Worm (Caenorhabditis elegans): ENCODE measurements around the gene sqst-4.

The sqst-4 gene

ce11 chrV:16488172-16488571 lies at the start of gene sqst-4:
sqst-4 (plus strand) TSS chrV:16488472.
- TF ChIP-seq cog-1 (tag; optimal IDR thresholded peaks at IDR 0.05) (no peak), tab-1 (GFP tag; IDR thresholded peaks at IDR 0.05) (no peak), klf-2 (GFP tag; conservative IDR thresholded peaks at IDR 0.05) (no peak), ref-1 (GFP tag; conservative IDR thresholded peaks at IDR 0.05) (no peak), T22C8.4 (GFP tag; IDR thresholded peaks at IDR 0.05) (no peak), flt-1 (GFP tag; IDR thresholded peaks at IDR 0.05) (no peak), ztf-29 (GFP tag; IDR thresholded peaks at IDR 0.05) (no peak), med-1 (GFP tag; optimal IDR thresholded peaks at IDR 0.05; ENCODE audit: insufficient read depth) (no peak), ztf-23 (GFP tag; IDR thresholded peaks at IDR 0.05) (no peak)

ce11 chrV:16443626-16444025 lies 44.6 kb upstream of the sqst-4 start, which contains the start of gene srh-141:
srh-141 (plus strand) TSS chrV:16443926.
- no peak for TF ChIP-seq ztf-29 (GFP tag; IDR thresholded peaks at IDR 0.05)
- no peak for TF ChIP-seq ref-1 (GFP tag; conservative IDR thresholded peaks at IDR 0.05)
- no peak for TF ChIP-seq med-1 (GFP tag; optimal IDR thresholded peaks at IDR 0.05; ENCODE audit: insufficient read depth)
- no peak for TF ChIP-seq cog-1 (tag; optimal IDR thresholded peaks at IDR 0.05)
- no peak for TF ChIP-seq tab-1 (GFP tag; IDR thresholded peaks at IDR 0.05)
- no peak for TF ChIP-seq klf-2 (GFP tag; conservative IDR thresholded peaks at IDR 0.05)
- TF ChIP-seq flt-1 (GFP tag; IDR thresholded peaks at IDR 0.05): no peak
- TF ChIP-seq ztf-23 (GFP tag; IDR thresholded peaks at IDR 0.05): no peak
- no peak for TF ChIP-seq T22C8.4 (GFP tag; IDR thresholded peaks at IDR 0.05)

DNA sequence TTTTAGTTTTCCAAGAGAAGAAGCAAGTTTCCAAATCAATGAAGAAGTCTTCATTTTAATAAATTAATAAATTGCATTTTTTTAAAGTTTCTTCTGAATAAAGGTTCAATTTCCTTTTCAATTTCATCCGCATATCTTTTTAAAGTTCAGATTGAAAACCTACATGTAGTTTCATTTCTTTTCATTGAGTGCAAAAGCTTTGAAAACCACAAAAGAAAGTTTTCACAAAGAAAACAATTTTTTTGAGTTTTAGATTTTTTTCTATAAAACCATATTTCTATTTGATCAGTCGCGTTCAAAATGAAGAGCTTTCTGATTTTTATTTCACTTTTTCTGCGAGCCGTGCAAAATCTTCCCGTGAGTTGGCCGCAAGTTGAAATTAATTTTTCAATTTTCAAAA lies 42.6 kb upstream of the sqst-4 start, which contains the start of gene T08G3.6:
TSS of gene T08G3.6 (plus strand) at position 301 of the 400 bp plus-strand sequence.
- TF ChIP-seq ref-1 (GFP tag; conservative IDR thresholded peaks at IDR 0.05): no peak
- TF ChIP-seq T22C8.4 (GFP tag; IDR thresholded peaks at IDR 0.05): no peak
- no peak for TF ChIP-seq klf-2 (GFP tag; conservative IDR thresholded peaks at IDR 0.05)
- no peak for TF ChIP-seq med-1 (GFP tag; optimal IDR thresholded peaks at IDR 0.05; ENCODE audit: insufficient read depth)
- TF ChIP-seq tab-1 (GFP tag; IDR thresholded peaks at IDR 0.05): no peak

DNA sequence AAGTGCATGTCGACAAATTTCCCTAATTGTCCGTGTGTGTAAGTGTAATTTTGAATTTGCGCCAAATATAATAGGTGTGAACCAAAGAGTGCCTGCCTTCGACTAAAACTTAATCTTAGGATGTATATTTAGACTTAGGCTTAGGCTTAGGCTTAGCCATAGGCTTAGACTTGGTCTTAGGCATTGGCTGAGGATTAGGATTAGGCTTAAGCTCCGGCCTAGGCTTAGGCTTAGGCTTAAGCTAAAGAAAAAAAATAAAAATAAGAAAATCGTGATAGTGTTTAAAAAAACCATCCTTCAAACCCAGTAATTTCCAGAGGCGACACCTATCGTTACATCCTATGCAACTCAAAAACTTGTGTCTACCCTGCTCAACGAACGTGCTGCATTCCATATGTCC lies 42.1 kb upstream of the sqst-4 start:
- TF ChIP-seq tab-1 (GFP tag; IDR thresholded peaks at IDR 0.05) (no peak), med-1 (GFP tag; optimal IDR thresholded peaks at IDR 0.05; ENCODE audit: insufficient read depth) (no peak), ztf-23 (GFP tag; IDR thresholded peaks at IDR 0.05) (no peak), flt-1 (GFP tag; IDR thresholded peaks at IDR 0.05) (no peak), ref-1 (GFP tag; conservative IDR thresholded peaks at IDR 0.05) (no peak), T22C8.4 (GFP tag; IDR thresholded peaks at IDR 0.05) (no peak), ztf-29 (GFP tag; IDR thresholded peaks at IDR 0.05) (no peak), klf-2 (GFP tag; conservative IDR thresholded peaks at IDR 0.05) (no peak), cog-1 (tag; optimal IDR thresholded peaks at IDR 0.05) (no peak)

DNA sequence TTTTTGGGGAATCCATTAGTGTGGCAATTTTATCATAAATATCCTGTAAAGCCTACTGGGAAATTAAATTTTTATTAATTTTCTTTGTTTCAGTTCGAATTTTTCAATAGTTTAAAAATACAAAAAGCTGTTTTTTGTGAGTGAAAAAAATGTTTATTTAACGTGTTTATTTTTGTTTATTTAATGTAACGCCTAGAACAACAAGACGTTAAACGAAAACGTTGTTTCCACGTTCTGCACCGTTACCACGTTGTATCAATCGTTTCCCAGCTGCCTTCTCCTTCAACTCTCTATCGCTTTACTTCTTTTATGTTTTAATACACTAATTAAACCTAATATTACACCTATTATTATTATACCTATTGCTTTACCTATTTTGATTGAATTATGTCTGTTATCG lies 40.5 kb upstream of the sqst-4 start, which contains the start of gene T08G3.13:
TSS of gene T08G3.13 (plus strand) at position 301 of the 400 bp plus-strand sequence.
- no peak for TF ChIP-seq tab-1 (GFP tag; IDR thresholded peaks at IDR 0.05)
- TF ChIP-seq cog-1 (tag; optimal IDR thresholded peaks at IDR 0.05): no peak
- TF ChIP-seq med-1 (GFP tag; optimal IDR thresholded peaks at IDR 0.05; ENCODE audit: insufficient read depth): no peak
- TF ChIP-seq klf-2 (GFP tag; conservative IDR thresholded peaks at IDR 0.05): no peak
- no peak for TF ChIP-seq T22C8.4 (GFP tag; IDR thresholded peaks at IDR 0.05)

- no peak for TF ChIP-seq klf-2 (GFP tag; conservative IDR thresholded peaks at IDR 0.05)
- TF ChIP-seq ref-1 (GFP tag; conservative IDR thresholded peaks at IDR 0.05): no peak
- TF ChIP-seq med-1 (GFP tag; optimal IDR thresholded peaks at IDR 0.05; ENCODE audit: insufficient read depth): no peak
- no peak for TF ChIP-seq ztf-23 (GFP tag; IDR thresholded peaks at IDR 0.05)
- TF ChIP-seq cog-1 (tag; optimal IDR thresholded peaks at IDR 0.05): no peak
- no peak for TF ChIP-seq ztf-29 (GFP tag; IDR thresholded peaks at IDR 0.05)
- TF ChIP-seq T22C8.4 (GFP tag; IDR thresholded peaks at IDR 0.05): no peak
- no peak for TF ChIP-seq tab-1 (GFP tag; IDR thresholded peaks at IDR 0.05)
- TF ChIP-seq flt-1 (GFP tag; IDR thresholded peaks at IDR 0.05): no peak
Observed at ce11 chrV:16455065-16455464, 33.2 kb upstream of the sqst-4 start, which contains the start of gene str-14. str-14 (minus strand) TSS chrV:16455165.

- TF ChIP-seq ref-1 (GFP tag; conservative IDR thresholded peaks at IDR 0.05) (no peak), T22C8.4 (GFP tag; IDR thresholded peaks at IDR 0.05) (no peak), klf-2 (GFP tag; conservative IDR thresholded peaks at IDR 0.05) (no peak), cog-1 (tag; optimal IDR thresholded peaks at IDR 0.05) (no peak), flt-1 (GFP tag; IDR thresholded peaks at IDR 0.05) (no peak), ztf-23 (GFP tag; IDR thresholded peaks at IDR 0.05) (no peak), ztf-29 (GFP tag; IDR thresholded peaks at IDR 0.05) (no peak), tab-1 (GFP tag; IDR thresholded peaks at IDR 0.05) (no peak)
Observed at ce11 chrV:16458714-16459113, 29.6 kb upstream of the sqst-4 start, which contains the start of gene str-15. str-15 (minus strand) TSS chrV:16458814.

DNA sequence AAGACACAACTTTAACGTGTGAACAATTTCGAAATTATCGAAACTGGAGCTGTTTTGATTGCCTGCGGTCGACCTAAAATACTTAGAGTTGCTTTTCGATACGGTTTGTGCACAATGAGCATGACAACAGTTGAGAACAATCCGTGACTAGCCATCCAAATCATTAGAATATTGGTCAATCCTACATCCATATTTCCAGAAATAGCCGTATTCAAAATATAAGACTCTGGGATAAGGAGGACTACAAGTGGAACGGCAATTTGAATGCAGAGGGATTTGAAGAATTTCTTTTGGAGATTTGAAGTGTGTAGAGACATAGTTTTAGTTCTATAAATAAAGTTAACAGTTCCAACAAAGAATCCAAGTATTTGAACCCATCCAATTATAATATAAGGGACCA lies 28.9 kb upstream of the sqst-4 start:
- no peak for TF ChIP-seq med-1 (GFP tag; optimal IDR thresholded peaks at IDR 0.05; ENCODE audit: insufficient read depth)
- TF ChIP-seq T22C8.4 (GFP tag; IDR thresholded peaks at IDR 0.05): no peak

DNA sequence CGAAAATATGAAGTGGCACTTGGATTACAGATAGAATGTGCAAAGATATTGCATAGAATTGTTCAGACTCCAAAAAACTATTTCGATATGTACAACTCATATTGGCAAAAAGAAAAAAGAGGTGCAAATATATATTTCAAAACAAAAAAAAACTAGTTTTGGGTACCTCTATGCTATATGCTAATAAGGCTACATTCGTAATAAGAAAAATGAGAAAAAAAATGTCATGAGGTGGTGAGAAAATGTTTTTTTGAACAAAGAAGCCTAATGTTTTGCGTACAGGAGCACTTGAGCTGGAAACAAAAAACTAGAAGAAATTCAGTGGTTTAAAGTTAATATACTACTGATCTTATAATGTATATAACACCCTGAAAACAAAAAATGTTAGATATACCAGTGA lies 27.4 kb upstream of the sqst-4 start, which contains the start of gene srh-142:
TSS of gene srh-142 (minus strand) at position 101 of the 400 bp plus-strand sequence.
- no peak for TF ChIP-seq ztf-29 (GFP tag; IDR thresholded peaks at IDR 0.05)
- TF ChIP-seq klf-2 (GFP tag; conservative IDR thresholded peaks at IDR 0.05): no peak
- TF ChIP-seq ref-1 (GFP tag; conservative IDR thresholded peaks at IDR 0.05): no peak
- no peak for TF ChIP-seq ztf-23 (GFP tag; IDR thresholded peaks at IDR 0.05)
- TF ChIP-seq T22C8.4 (GFP tag; IDR thresholded peaks at IDR 0.05): no peak
- no peak for TF ChIP-seq flt-1 (GFP tag; IDR thresholded peaks at IDR 0.05)
- TF ChIP-seq tab-1 (GFP tag; IDR thresholded peaks at IDR 0.05): no peak
- no peak for TF ChIP-seq cog-1 (tag; optimal IDR thresholded peaks at IDR 0.05)
- no peak for TF ChIP-seq med-1 (GFP tag; optimal IDR thresholded peaks at IDR 0.05; ENCODE audit: insufficient read depth)

DNA sequence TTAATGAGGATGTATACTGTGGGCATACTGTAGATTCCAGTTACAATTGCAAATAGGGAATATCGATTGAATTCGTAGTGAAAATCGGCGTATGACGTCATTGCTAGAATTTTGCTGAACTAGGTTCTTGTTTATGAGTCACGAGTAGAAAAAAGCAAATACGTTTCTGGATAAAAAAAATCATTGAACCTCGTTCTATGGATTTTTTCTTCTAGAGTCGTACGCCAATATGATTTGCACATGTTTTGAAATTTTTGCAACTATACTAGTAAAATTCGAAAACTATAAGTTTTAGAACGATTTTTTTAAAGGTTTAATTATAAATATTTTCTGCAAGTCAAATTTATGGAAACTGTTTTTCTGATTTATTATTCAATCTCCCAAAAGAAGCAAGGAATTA lies 20.4 kb upstream of the sqst-4 start, which contains the start of gene sru-44:
TSS of gene sru-44 (minus strand) at position 101 of the 400 bp plus-strand sequence.
- TF ChIP-seq flt-1 (GFP tag; IDR thresholded peaks at IDR 0.05): no peak
- TF ChIP-seq ztf-23 (GFP tag; IDR thresholded peaks at IDR 0.05): no peak
- TF ChIP-seq ref-1 (GFP tag; conservative IDR thresholded peaks at IDR 0.05): no peak
- TF ChIP-seq ztf-29 (GFP tag; IDR thresholded peaks at IDR 0.05): no peak
- TF ChIP-seq med-1 (GFP tag; optimal IDR thresholded peaks at IDR 0.05; ENCODE audit: insufficient read depth): no peak
- no peak for TF ChIP-seq cog-1 (tag; optimal IDR thresholded peaks at IDR 0.05)
- TF ChIP-seq klf-2 (GFP tag; conservative IDR thresholded peaks at IDR 0.05): no peak
- TF ChIP-seq tab-1 (GFP tag; IDR thresholded peaks at IDR 0.05): no peak
- TF ChIP-seq T22C8.4 (GFP tag; IDR thresholded peaks at IDR 0.05): no peak
